Worm (Caenorhabditis elegans): ENCODE data around the gene ZK177.1.
A peak's percentile ranks its signal among the peaks of the same experiment; 100 is the strongest.

ZK177.1 gene

ce11 chrII:5557134-5557533 lies 29.2 kb downstream of the ZK177.1 start:
- TF ChIP-seq mdl-1 (tag; optimal IDR thresholded peaks at IDR 0.05) (peak in 1 of 2 experiments; percentile 34), hmg-1.1 (GFP tag; IDR thresholded peaks at IDR 0.05) (no peak), hlh-11 (tag; optimal IDR thresholded peaks at IDR 0.05) (peak; percentile 48), dve-1 (tag; optimal IDR thresholded peaks at IDR 0.05; ENCODE audit: insufficient read depth) (peak; percentile 83), nhr-77 (tag; optimal IDR thresholded peaks at IDR 0.05) (peak; percentile 60), dmd-6 (GFP tag; IDR thresholded peaks at IDR 0.05) (peak; percentile 67), daf-8 (GFP tag; IDR thresholded peaks at IDR 0.05) (no peak), lin-1 (GFP tag; IDR thresholded peaks at IDR 0.05) (0 out of 2 replicates have a peak, but pooled peaks have one; percentile 25), pqm-1 (tag; optimal IDR thresholded peaks at IDR 0.05) (peak; percentile 73), nhr-28 (tag; optimal IDR thresholded peaks at IDR 0.05) (peak; percentile 6), ceh-82 (tag; optimal IDR thresholded peaks at IDR 0.05) (no peak), daf-16 (GFP tag; optimal IDR thresholded peaks at IDR 0.05) (no peak), daf-16 (tag; optimal IDR thresholded peaks at IDR 0.05) (peak; percentile 79), hlh-30 (tag; optimal IDR thresholded peaks at IDR 0.05; ENCODE audit: insufficient read depth) (peak; percentile 59)

ce11 chrII:5561392-5561791 lies 33.5 kb downstream of the ZK177.1 start, which contains the start of gene C17C3.3:
TSS of gene C17C3.3 (plus strand) at chrII:5561737.
- TF ChIP-seq zip-11 (GFP tag; IDR thresholded peaks at IDR 0.05): no peak
- no peak for TF ChIP-seq madf-5 (GFP tag; IDR thresholded peaks at IDR 0.05)
- no peak for TF ChIP-seq zip-2 (tag; optimal IDR thresholded peaks at IDR 0.05)
- peak; percentile 58 for TF ChIP-seq pqm-1 (tag; optimal IDR thresholded peaks at IDR 0.05)
- no peak for TF ChIP-seq zfp-2 (tag; optimal IDR thresholded peaks at IDR 0.05)
- peak; percentile 72 for TF ChIP-seq dve-1 (tag; optimal IDR thresholded peaks at IDR 0.05; ENCODE audit: insufficient read depth)
- TF ChIP-seq mes-2 (tag; optimal IDR thresholded peaks at IDR 0.05; ENCODE audit: poor library complexity, severe bottlenecking): no peak
- no peak for TF ChIP-seq egl-27 (tag; optimal IDR thresholded peaks at IDR 0.05)
- TF ChIP-seq lir-3 (tag; optimal IDR thresholded peaks at IDR 0.05): no peak
- no peak for TF ChIP-seq lin-29 (GFP tag; IDR thresholded peaks at IDR 0.05)
- TF ChIP-seq nhr-6 (tag; optimal IDR thresholded peaks at IDR 0.05): no peak
- no peak for TF ChIP-seq daf-16 (GFP tag; optimal IDR thresholded peaks at IDR 0.05)
- peak; percentile 97 for TF ChIP-seq daf-16 (tag; optimal IDR thresholded peaks at IDR 0.05)
- peak; percentile 28 for TF ChIP-seq nhr-28 (tag; optimal IDR thresholded peaks at IDR 0.05)
- TF ChIP-seq nhr-77 (tag; optimal IDR thresholded peaks at IDR 0.05): peak; percentile 5
- TF ChIP-seq nhr-76 (tag; optimal IDR thresholded peaks at IDR 0.05): no peak
- TF ChIP-seq lin-39 (tag; optimal IDR thresholded peaks at IDR 0.05): no peak
- TF ChIP-seq hmg-1.1 (GFP tag; IDR thresholded peaks at IDR 0.05): no peak
- TF ChIP-seq hlh-11 (tag; optimal IDR thresholded peaks at IDR 0.05): peak; percentile 24
- TF ChIP-seq ctbp-1 (GFP tag; IDR thresholded peaks at IDR 0.05): no peak
- no peak for TF ChIP-seq ztf-7 (tag; optimal IDR thresholded peaks at IDR 0.05)
- TF ChIP-seq lin-38 (GFP tag; IDR thresholded peaks at IDR 0.05): no peak
- TF ChIP-seq ama-1 (optimal IDR thresholded peaks at IDR 0.05): no peak
- TF ChIP-seq ceh-32 (tag; optimal IDR thresholded peaks at IDR 0.05; ENCODE audit: poor library complexity): no peak
- TF ChIP-seq nhr-25 (tag; optimal IDR thresholded peaks at IDR 0.05; ENCODE audit: borderline replicate concordance, insufficient read depth): no peak
- no peak for TF ChIP-seq madf-9 (GFP tag; conservative IDR thresholded peaks at IDR 0.05)

ce11 chrII:5565082-5565623 lies 37.2 kb downstream of the ZK177.1 start:
- TF ChIP-seq ama-1 (optimal IDR thresholded peaks at IDR 0.05): no peak
- TF ChIP-seq rbr-2 (tag; optimal IDR thresholded peaks at IDR 0.05): no peak
- TF ChIP-seq lin-38 (GFP tag; IDR thresholded peaks at IDR 0.05): no peak
- TF ChIP-seq zip-2 (tag; optimal IDR thresholded peaks at IDR 0.05): no peak
- no peak for TF ChIP-seq F44E2.7 (GFP tag; IDR thresholded peaks at IDR 0.05)
- TF ChIP-seq vab-7 (GFP tag; IDR thresholded peaks at IDR 0.05): no peak
- no peak for TF ChIP-seq nhr-77 (tag; optimal IDR thresholded peaks at IDR 0.05)
- TF ChIP-seq dve-1 (tag; optimal IDR thresholded peaks at IDR 0.05; ENCODE audit: insufficient read depth): no peak
- no peak for TF ChIP-seq spr-3 (GFP tag; optimal IDR thresholded peaks at IDR 0.05)
- TF ChIP-seq nhr-42 (GFP tag; IDR thresholded peaks at IDR 0.05): no peak
- no peak for TF ChIP-seq aly-2 (tag; optimal IDR thresholded peaks at IDR 0.05)
